Fruit fly (Drosophila melanogaster) whole organism, embryonic: ENCODE results near the gene CG5103.

Experiments
- Atf-2 ChIP-seq: fragments of 200-800 bp; sonication (Bioruptor generic); optimal IDR thresholded peaks from 2 replicates; lab custom pipeline; 2016; ENCODE audit warnings: missing biosample characterization, missing genetic modification characterization
- CG10209 ChIP-seq: fragments of 200-800 bp; sonication (Bioruptor generic); optimal IDR thresholded peaks from 3 replicates; lab custom pipeline; 2017; ENCODE audit warnings: missing biosample characterization, mild to moderate bottlenecking, missing genetic modification characterization, missing genetic modification reagents
- CG11085 ChIP-seq: fragments of 200-800 bp; sonication (Bioruptor generic); IDR thresholded peaks from 2 replicates; pipeline ENCODE4 v1.3.6; 2022; ENCODE audit warnings: missing biosample characterization, missing genetic modification characterization
- CG13424 ChIP-seq: fragments of 200-800 bp; sonication (Bioruptor generic); optimal IDR thresholded peaks from 2 replicates; lab custom pipeline; 2019; ENCODE audit warnings: missing biosample characterization, mild to moderate bottlenecking, missing genetic modification characterization, moderate library complexity
- CG13775 ChIP-seq: fragments of 200-800 bp; sonication (Bioruptor generic); optimal IDR thresholded peaks from 3 replicates; lab custom pipeline; 2017; ENCODE audit warnings: missing biosample characterization, mild to moderate bottlenecking, missing genetic modification characterization
- CG14710 ChIP-seq: fragments of 200-800 bp; sonication (Bioruptor generic); optimal IDR thresholded peaks from 3 replicates; lab custom pipeline; 2019; ENCODE audit warnings: missing biosample characterization, mild to moderate bottlenecking, missing genetic modification characterization, moderate library complexity
- CG1602 ChIP-seq: fragments of 200-800 bp; sonication (Bioruptor generic); optimal IDR thresholded peaks from 3 replicates; lab custom pipeline; 2016; ENCODE audit warnings: missing biosample characterization, missing genetic modification characterization
- CG17361 ChIP-seq: fragments of 200-800 bp; sonication (Bioruptor generic); IDR thresholded peaks from 3 replicates; pipeline ENCODE4 v1.3.6; 2022; ENCODE audit warnings: missing biosample characterization, missing genetic modification characterization
- CG1792 ChIP-seq: fragments of 200-800 bp; sonication (Bioruptor generic); optimal IDR thresholded peaks from 2 replicates; lab custom pipeline; 2016; ENCODE audit warnings: missing biosample characterization, missing genetic modification characterization
- CG2202 ChIP-seq: fragments of 200-800 bp; sonication (Bioruptor generic); optimal IDR thresholded peaks from 2 replicates; lab custom pipeline; 2018; ENCODE audit warnings: missing biosample characterization, mild to moderate bottlenecking, missing genetic modification characterization
- CG2712 ChIP-seq: fragments of 200-800 bp; optimal IDR thresholded peaks from 3 replicates; lab custom pipeline; 2019; ENCODE audit warnings: missing biosample characterization, mild to moderate bottlenecking, missing genetic modification characterization, moderate library complexity
- CG31441 ChIP-seq: fragments of 200-800 bp; sonication (Bioruptor generic); IDR thresholded peaks from 2 replicates; pipeline ENCODE4 v1.3.6; 2022; ENCODE audit warnings: missing biosample characterization, missing genetic modification characterization
- CG4282 ChIP-seq: fragments of 200-800 bp; sonication (Bioruptor generic); optimal IDR thresholded peaks from 2 replicates; lab custom pipeline; 2016; ENCODE audit warnings: missing biosample characterization, missing genetic modification characterization
- CG7745 ChIP-seq: fragments of 200-800 bp; sonication (Bioruptor generic); optimal IDR thresholded peaks from 2 replicates; lab custom pipeline; 2018; ENCODE audit warnings: missing biosample characterization, mild to moderate bottlenecking, missing genetic modification characterization, moderate library complexity
- CG7839 ChIP-seq: fragments of 200-800 bp; sonication (Bioruptor generic); optimal IDR thresholded peaks from 3 replicates; lab custom pipeline; 2018; ENCODE audit warnings: missing biosample characterization, mild to moderate bottlenecking, missing genetic modification characterization, moderate library complexity
- CG8388 ChIP-seq: fragments of 200-800 bp; sonication (Bioruptor generic); optimal IDR thresholded peaks from 2 replicates; lab custom pipeline; 2019; ENCODE audit warnings: missing biosample characterization, mild to moderate bottlenecking, missing genetic modification characterization, moderate library complexity
- CG8765 ChIP-seq: fragments of 200-800 bp; sonication (Bioruptor generic); IDR thresholded peaks from 2 replicates; pipeline ENCODE4 v1.3.6; 2022; ENCODE audit warnings: missing biosample characterization, missing genetic modification characterization
- Chrac-16 ChIP-seq: fragments of 200-800 bp; sonication (Bioruptor generic); optimal IDR thresholded peaks from 3 replicates; lab custom pipeline; 2016; ENCODE audit warnings: missing biosample characterization, missing genetic modification characterization
- D ChIP-seq, 2 experiments: fragments of 200-800 bp in 1 of 2; fragments of >200 bp in 1 of 2; sonication (Bioruptor generic) in 1 of 2; optimal IDR thresholded peaks; 2 replicates in 1 of 2; 3 replicates in 1 of 2; lab custom pipeline; 2017; ENCODE audit warnings: mild to moderate bottlenecking in 1 of 2, missing biosample characterization in 1 of 2, missing genetic modification characterization in 1 of 2, missing genetic modification reagents in 1 of 2
- Dref ChIP-seq: fragments of 200-800 bp; sonication (Bioruptor generic); IDR thresholded peaks from 2 replicates; pipeline ENCODE4 v1.3.6; 2022; ENCODE audit warnings: missing biosample characterization, missing genetic modification characterization
- Drgx ChIP-seq: fragments of 200-800 bp; sonication (Bioruptor generic); IDR thresholded peaks from 2 replicates; pipeline ENCODE4 v1.3.6; 2022; ENCODE audit warnings: missing biosample characterization, missing genetic modification characterization
- Elba2 ChIP-seq: fragments of 200-800 bp; sonication (Bioruptor generic); optimal IDR thresholded peaks from 3 replicates; lab custom pipeline; 2016; ENCODE audit warnings: missing biosample characterization, missing genetic modification characterization
- Fer3 ChIP-seq: fragments of 200-800 bp; sonication (Bioruptor generic); optimal IDR thresholded peaks from 2 replicates; lab custom pipeline; 2018; ENCODE audit warnings: missing biosample characterization, mild to moderate bottlenecking, missing genetic modification characterization, moderate library complexity
- NC2α ChIP-seq: fragments of 200-800 bp; sonication (Bioruptor generic); optimal IDR thresholded peaks from 2 replicates; lab custom pipeline; 2016; ENCODE audit warnings: missing biosample characterization, missing genetic modification characterization
- NC2β ChIP-seq: fragments of 200-800 bp; sonication (Bioruptor generic); optimal IDR thresholded peaks from 2 replicates; lab custom pipeline; 2016; ENCODE audit warnings: missing biosample characterization, missing genetic modification characterization
- Scr ChIP-seq: fragments of 200-800 bp; sonication (Bioruptor generic); IDR thresholded peaks from 2 replicates; pipeline ENCODE4 v1.3.6; 2022; ENCODE audit warnings: missing biosample characterization, missing genetic modification characterization; ENCODE audit not compliant: partially characterized antibody
- Sin3A ChIP-seq: fragments of >200 bp; optimal IDR thresholded peaks from 2 replicates; lab custom pipeline; 2018
- Stat92E ChIP-seq, 3 experiments: fragments of >200 bp in 2 of 3; fragments of 200-800 bp in 1 of 3; sonication (Bioruptor generic) in 1 of 3; optimal IDR thresholded peaks; 2 replicates each; lab custom pipeline; 2017 to 2019; ENCODE audit warnings: missing biosample characterization in 3 of 3, missing genetic modification characterization in 3 of 3, mild to moderate bottlenecking in 1 of 3, moderate library complexity in 1 of 3
- Xrp1 ChIP-seq: fragments of 200-800 bp; sonication (Bioruptor generic); IDR thresholded peaks from 2 replicates; pipeline ENCODE4 v1.3.6; 2022; ENCODE audit warnings: missing biosample characterization, missing genetic modification characterization
- ara ChIP-seq: fragments of 200-800 bp; sonication (Bioruptor generic); IDR thresholded peaks from 2 replicates; pipeline ENCODE4 v1.3.6; 2022; ENCODE audit warnings: missing biosample characterization, missing genetic modification characterization
- bcd ChIP-seq: fragments of 200-800 bp; sonication (Bioruptor generic); optimal IDR thresholded peaks from 2 replicates; lab custom pipeline; 2017; ENCODE audit warnings: missing biosample characterization, mild to moderate bottlenecking, missing genetic modification characterization
- bigmax ChIP-seq: fragments of 200-800 bp; sonication (Bioruptor generic); optimal IDR thresholded peaks from 2 replicates; lab custom pipeline; 2018; ENCODE audit warnings: missing biosample characterization, mild to moderate bottlenecking, missing genetic modification characterization
- br ChIP-seq: fragments of >200 bp; optimal IDR thresholded peaks from 2 replicates; lab custom pipeline; 2017
- dmrt11E ChIP-seq: fragments of 200-800 bp; sonication (Bioruptor generic); optimal IDR thresholded peaks from 3 replicates; lab custom pipeline; 2018; ENCODE audit warnings: missing biosample characterization, mild to moderate bottlenecking, missing genetic modification characterization, moderate library complexity
- dpn ChIP-seq, 2 experiments: fragments of 200-800 bp; sonication (Bioruptor generic); optimal IDR thresholded peaks; 3 replicates each; lab custom pipeline; 2016; ENCODE audit warnings: missing biosample characterization in 2 of 2, missing genetic modification characterization in 2 of 2
- ewg ChIP-seq: fragments of 200-800 bp; sonication (Bioruptor generic); optimal IDR thresholded peaks from 3 replicates; lab custom pipeline; 2017; ENCODE audit warnings: mild to moderate bottlenecking, missing biosample characterization, missing genetic modification reagents, missing genetic modification characterization
- gcm ChIP-seq: fragments of 200-800 bp; sonication (Bioruptor generic); optimal IDR thresholded peaks from 2 replicates; lab custom pipeline; 2019; ENCODE audit warnings: missing biosample characterization, mild to moderate bottlenecking, missing genetic modification characterization, moderate library complexity
- gsb-n ChIP-seq: fragments of 200-800 bp; sonication (Bioruptor generic); optimal IDR thresholded peaks from 3 replicates; lab custom pipeline; 2018; ENCODE audit warnings: missing biosample characterization, mild to moderate bottlenecking, missing genetic modification characterization
- jigr1 ChIP-seq: fragments of 200-800 bp; sonication (Bioruptor generic); IDR thresholded peaks from 3 replicates; pipeline ENCODE4 v1.3.6; 2022; ENCODE audit warnings: missing biosample characterization, missing genetic modification characterization
- luna ChIP-seq: fragments of 200-800 bp; sonication (Bioruptor generic); optimal IDR thresholded peaks from 2 replicates; lab custom pipeline; 2016; ENCODE audit warnings: missing biosample characterization, missing genetic modification characterization
- otp ChIP-seq: fragments of 200-800 bp; sonication (Bioruptor generic); IDR thresholded peaks from 3 replicates; pipeline ENCODE4, ENCODE4 v1.3.6; 2022; ENCODE audit warnings: missing biosample characterization, missing genetic modification characterization
- phol ChIP-seq: fragments of 200-800 bp; sonication (Bioruptor generic); optimal IDR thresholded peaks from 3 replicates; lab custom pipeline; 2018; ENCODE audit warnings: missing biosample characterization, mild to moderate bottlenecking, missing genetic modification characterization, moderate library complexity
- prd ChIP-seq, 3 experiments: fragments of >200 bp in 2 of 3; fragments of 200-800 bp in 1 of 3; sonication (Bioruptor generic) in 1 of 3; optimal IDR thresholded peaks in 2 of 3; IDR thresholded peaks in 1 of 3; 2 replicates in 2 of 3; 3 replicates in 1 of 3; pipeline versions ENCODE4 v1.3.6 to Lab custom; 2017 to 2022; ENCODE audit warnings: missing biosample characterization in 1 of 3, missing genetic modification characterization in 1 of 3
- sens ChIP-seq: fragments of 200-800 bp; sonication (Bioruptor generic); peaks from one replicate; lab custom pipeline; 2016; ENCODE audit warnings: missing biosample characterization, missing genetic modification characterization
- stwl ChIP-seq: fragments of 200-800 bp; sonication (Bioruptor generic); optimal IDR thresholded peaks from 3 replicates; lab custom pipeline; 2018; ENCODE audit warnings: missing biosample characterization, mild to moderate bottlenecking, missing genetic modification characterization, moderate library complexity
- sug ChIP-seq: fragments of 200-800 bp; optimal IDR thresholded peaks from 2 replicates; lab custom pipeline; 2019; ENCODE audit warnings: missing biosample characterization, mild to moderate bottlenecking, missing genetic modification characterization, moderate library complexity
- tgo ChIP-seq: fragments of 200-800 bp; sonication (Bioruptor generic); IDR thresholded peaks from 3 replicates; pipeline ENCODE4 v1.3.6; 2022; ENCODE audit warnings: missing biosample characterization, missing genetic modification characterization
- unc-4 ChIP-seq: fragments of 200-800 bp; sonication (Bioruptor generic); IDR thresholded peaks from 2 replicates; pipeline ENCODE4 v1.3.6; 2022; ENCODE audit warnings: missing biosample characterization, missing genetic modification characterization; ENCODE audit not compliant: partially characterized antibody
- vvl ChIP-seq: fragments of 200-800 bp; sonication (Bioruptor generic); IDR thresholded peaks from 2 replicates; pipeline ENCODE4 v1.3.6; 2022; ENCODE audit warnings: missing biosample characterization, missing genetic modification characterization
- zf30C ChIP-seq: fragments of 200-800 bp; sonication (Bioruptor generic); optimal IDR thresholded peaks from 3 replicates; lab custom pipeline; 2018; ENCODE audit warnings: missing biosample characterization, mild to moderate bottlenecking, missing genetic modification characterization

The CG5103 gene

DNA sequence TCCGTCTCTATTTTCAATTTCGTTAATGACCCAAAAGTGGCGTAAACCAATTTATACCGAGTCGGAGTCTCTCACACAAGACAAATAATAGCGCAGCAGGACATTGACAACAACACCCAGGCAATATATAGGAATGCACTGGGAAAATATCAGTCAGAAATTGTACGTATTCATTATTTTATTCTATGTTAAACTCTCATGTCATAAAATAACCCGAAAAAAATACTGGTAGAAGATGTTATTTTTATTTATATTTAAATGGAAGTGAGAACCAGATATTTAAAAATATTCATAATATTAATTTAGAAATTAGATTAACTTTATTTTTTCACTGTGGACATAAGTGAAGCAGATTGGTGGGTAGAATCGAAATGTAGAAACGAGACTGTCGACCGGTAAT is 3.3 kb upstream of the CG5103 start (continued):
- TF ChIP-seq prd (optimal IDR thresholded peaks at IDR 0.05; lab: Kevin White, UChicago) (no peak), prd (GFP tag; IDR thresholded peaks at IDR 0.05; lab: Robert Waterston, UW) (peak; percentile 61; the same call in 2 of the 3 replicates), CG11085 (GFP tag; lab: Robert Waterston, UW) (no peak), CG8388 (GFP tag; lab: Kevin White, UChicago) (peak; percentile 65), zf30C (GFP tag; lab: Kevin White, UChicago) (peak; percentile 94), NC2α (GFP tag; lab: Kevin White, UChicago) (no peak), unc-4 (GFP tag; lab: Robert Waterston, UW) (no peak), CG13775 (GFP tag; lab: Kevin White, UChicago) (peak; percentile 34), luna (GFP tag; lab: Kevin White, UChicago) (no peak), vvl (0 out of 2 replicates have a peak, but pooled peaks have one; percentile 19), Atf-2 (GFP tag; lab: Kevin White, UChicago) (no peak), gcm (GFP tag; lab: Kevin White, UChicago) (peak; percentile 60), CG31441 (peak; percentile 46; the same call in 1 of the 2 replicates), CG2712 (tag; lab: Kevin White, UChicago) (peak; percentile 74), CG14710 (tag; lab: Kevin White, UChicago) (peak; percentile 67), Scr (GFP tag; lab: Robert Waterston, UW) (no peak), bigmax (GFP tag; lab: Kevin White, UChicago) (no peak), Dref (GFP tag; lab: Robert Waterston, UW) (no peak), stwl (tag; lab: Kevin White, UChicago) (peak; percentile 22), sens (GFP tag; lab: Kevin White, UChicago) (peak; percentile 86), CG13424 (tag; lab: Kevin White, UChicago) (peak; percentile 36), Elba2 (GFP tag; lab: Kevin White, UChicago) (peak; percentile 15), NC2β (GFP tag; lab: Kevin White, UChicago) (no peak), ewg (GFP tag; lab: Kevin White, UChicago) (no peak), otp (GFP tag; lab: Robert Waterston, UW) (no peak), bcd (GFP tag; lab: Kevin White, UChicago) (no peak), Drgx (GFP tag; lab: Robert Waterston, UW) (no peak), CG1792 (GFP tag; lab: Kevin White, UChicago) (no peak), CG7745 (tag; lab: Kevin White, UChicago) (peak; percentile 47), Fer3 (no peak), Stat92E (GFP tag; optimal IDR thresholded peaks at IDR 0.05; lab: Kevin White, UChicago) (peak in 1 of 3 experiments; percentile 24), D (optimal IDR thresholded peaks at IDR 0.05; lab: Kevin White, UChicago) (no peak), D (GFP tag; optimal IDR thresholded peaks at IDR 0.05; lab: Kevin White, UChicago) (peak; percentile 7), Chrac-16 (GFP tag; lab: Kevin White, UChicago) (peak; percentile 34), CG1602 (peak; percentile 51), CG4282 (GFP tag; lab: Kevin White, UChicago) (no peak), Xrp1 (GFP tag; lab: Robert Waterston, UW) (peak; percentile 68), CG8765 (peak; percentile 22; the same call in 1 of the 2 replicates), dpn (GFP tag; optimal IDR thresholded peaks at IDR 0.05; lab: Kevin White, UChicago) (peak in 1 of 2 experiments; percentile 6), ara (GFP tag; lab: Robert Waterston, UW) (peak; percentile 16; the same call in 1 of the 2 replicates), sug (tag; lab: Kevin White, UChicago) (no peak), CG17361 (GFP tag; lab: Robert Waterston, UW) (peak; percentile 59; the same call in 2 of the 3 replicates), Sin3A (lab: Kevin White, UChicago) (no peak), dmrt11E (tag; lab: Kevin White, UChicago) (peak; percentile 93), CG10209 (GFP tag; lab: Kevin White, UChicago) (peak; percentile 36), tgo (GFP tag; lab: Robert Waterston, UW) (no peak), br (lab: Kevin White, UChicago) (no peak), phol (peak; percentile 47), jigr1 (GFP tag; lab: Robert Waterston, UW) (no peak), gsb-n (tag; lab: Kevin White, UChicago) (peak; percentile 81), CG2202 (tag; lab: Kevin White, UChicago) (peak; percentile 60), CG7839 (tag; lab: Kevin White, UChicago) (peak; percentile 60)
